Worm (Caenorhabditis elegans) whole organism, L2 larva: Measurements from ENCODE around the gene srw-87.

Experiments used
- aly-2 ChIP-seq: fragments of 150-350 bp; optimal IDR thresholded peaks from 2 replicates; lab custom pipeline; 2014; ENCODE audit warnings: missing biosample characterization, missing genetic modification characterization
- skn-1 ChIP-seq: sonication (generic microtip); optimal IDR thresholded peaks from 2 replicates; lab custom pipeline; 2017; ENCODE audit warnings: missing biosample characterization, missing genetic modification characterization

- TF ChIP-seq skn-1 = no peak
- no peak for TF ChIP-seq aly-2 (tag; lab: Kevin White, UChicago)
Observed at ce11 chrV:16357253-16357652, 20.8 kb downstream of the srw-87 start, which contains the start of gene pptr-1.
